Fruit fly (Drosophila melanogaster) whole organism, embryonic: ENCODE results near the gene Dup99B.

Experiments used
- Atf6 ChIP-seq: fragments of 200-800 bp; sonication (Bioruptor generic); IDR thresholded peaks from 2 replicates; pipeline ENCODE4 v1.3.6; 2022; ENCODE audit warnings: missing biosample characterization, missing genetic modification characterization
- CG1024 ChIP-seq: fragments of 200-800 bp; sonication (Bioruptor generic); IDR thresholded peaks from 2 replicates; pipeline ENCODE4 v1.3.6; 2022; ENCODE audit warnings: missing biosample characterization, missing genetic modification characterization
- CG11093 ChIP-seq: fragments of 200-800 bp; sonication (Bioruptor generic); IDR thresholded peaks from 3 replicates; pipeline ENCODE4 v1.3.6; 2022; ENCODE audit warnings: missing biosample characterization, missing genetic modification characterization
- CG12071 ChIP-seq: fragments of 200-800 bp; sonication (Bioruptor generic); optimal IDR thresholded peaks from 3 replicates; lab custom pipeline; 2018; ENCODE audit warnings: missing biosample characterization, mild to moderate bottlenecking, missing genetic modification characterization
- CG12659 ChIP-seq: fragments of 200-800 bp; sonication (Bioruptor generic); optimal IDR thresholded peaks from 3 replicates; lab custom pipeline; 2017; ENCODE audit warnings: mild to moderate bottlenecking, missing biosample characterization, missing genetic modification reagents, missing genetic modification characterization
- CG13424 ChIP-seq: fragments of 200-800 bp; sonication (Bioruptor generic); optimal IDR thresholded peaks from 2 replicates; lab custom pipeline; 2019; ENCODE audit warnings: missing biosample characterization, mild to moderate bottlenecking, missing genetic modification characterization, moderate library complexity
- CG13624 ChIP-seq: fragments of 200-800 bp; sonication (Bioruptor generic); optimal IDR thresholded peaks from 2 replicates; lab custom pipeline; 2016; ENCODE audit warnings: missing biosample characterization, missing genetic modification characterization
- CG15514 ChIP-seq: fragments of 200-800 bp; sonication (Bioruptor generic); optimal IDR thresholded peaks from 3 replicates; lab custom pipeline; 2017; ENCODE audit warnings: missing biosample characterization, missing genetic modification characterization, mild to moderate bottlenecking, moderate library complexity, missing genetic modification reagents
- CG17568 ChIP-seq: fragments of 200-800 bp; sonication (Bioruptor generic); optimal IDR thresholded peaks from 2 replicates; lab custom pipeline; 2018; ENCODE audit warnings: missing biosample characterization, mild to moderate bottlenecking, missing genetic modification characterization, moderate library complexity
- CG17912 ChIP-seq: fragments of 200-800 bp; sonication (Bioruptor generic); optimal IDR thresholded peaks from 2 replicates; lab custom pipeline; 2018; ENCODE audit warnings: missing biosample characterization, mild to moderate bottlenecking, missing genetic modification characterization
- CG2129 ChIP-seq: fragments of 200-800 bp; sonication (Bioruptor generic); IDR thresholded peaks from 2 replicates; pipeline ENCODE4 v1.3.6; 2022; ENCODE audit warnings: missing biosample characterization, missing genetic modification characterization; ENCODE audit not compliant: partially characterized antibody
- CG2678 ChIP-seq: fragments of 200-800 bp; sonication (Bioruptor generic); optimal IDR thresholded peaks from 3 replicates; lab custom pipeline; 2019; ENCODE audit warnings: missing biosample characterization, mild to moderate bottlenecking, missing genetic modification characterization, moderate library complexity
- CG3065 ChIP-seq: fragments of 200-800 bp; sonication (Bioruptor generic); optimal IDR thresholded peaks from 2 replicates; lab custom pipeline; 2016; ENCODE audit warnings: missing biosample characterization, missing genetic modification characterization
- CG31365 ChIP-seq: fragments of 200-800 bp; sonication (Bioruptor generic); optimal IDR thresholded peaks from 2 replicates; lab custom pipeline; 2018; ENCODE audit warnings: missing biosample characterization, mild to moderate bottlenecking, missing genetic modification characterization
- CG3281 ChIP-seq: fragments of 200-800 bp; sonication (Bioruptor generic); optimal IDR thresholded peaks from 3 replicates; lab custom pipeline; 2017; ENCODE audit warnings: missing biosample characterization, mild to moderate bottlenecking, missing genetic modification characterization
- CG33213 ChIP-seq: fragments of 200-800 bp; sonication (Bioruptor generic); optimal IDR thresholded peaks from 3 replicates; lab custom pipeline; 2016; ENCODE audit warnings: missing biosample characterization, missing genetic modification characterization
- CG34422 ChIP-seq: fragments of 200-800 bp; sonication (Bioruptor generic); IDR thresholded peaks from 3 replicates; pipeline ENCODE4 v1.3.6; 2022; ENCODE audit warnings: missing biosample characterization, missing genetic modification characterization
- CG7928 ChIP-seq: fragments of 200-800 bp; sonication (Bioruptor generic); optimal IDR thresholded peaks from 2 replicates; lab custom pipeline; 2017; ENCODE audit warnings: missing biosample characterization, mild to moderate bottlenecking, missing genetic modification characterization
- CG8359 ChIP-seq: fragments of 200-800 bp; sonication (Bioruptor generic); optimal IDR thresholded peaks from 2 replicates; lab custom pipeline; 2017; ENCODE audit warnings: missing biosample characterization, mild to moderate bottlenecking, missing genetic modification characterization, borderline replicate concordance
- CTCF ChIP-seq: fragments of 200-800 bp; sonication (Bioruptor generic); optimal IDR thresholded peaks from 2 replicates; lab custom pipeline; 2017; ENCODE audit warnings: missing biosample characterization, mild to moderate bottlenecking, missing genetic modification characterization, moderate library complexity
- Chrac-16 ChIP-seq: fragments of 200-800 bp; sonication (Bioruptor generic); optimal IDR thresholded peaks from 3 replicates; lab custom pipeline; 2016; ENCODE audit warnings: missing biosample characterization, missing genetic modification characterization
- Dad ChIP-seq: fragments of 200-800 bp; sonication (Bioruptor generic); optimal IDR thresholded peaks from 3 replicates; lab custom pipeline; 2016; ENCODE audit warnings: missing biosample characterization, missing genetic modification characterization
- Dp ChIP-seq: fragments of 200-800 bp; sonication (Bioruptor generic); optimal IDR thresholded peaks from 2 replicates; lab custom pipeline; 2018; ENCODE audit warnings: missing biosample characterization, mild to moderate bottlenecking, missing genetic modification characterization, moderate library complexity
- Gug ChIP-seq: fragments of 200-800 bp; sonication (Bioruptor generic); IDR thresholded peaks from 4 replicates; pipeline ENCODE4 v1.3.6; 2022; ENCODE audit warnings: missing biosample characterization, missing genetic modification characterization
- H15 ChIP-seq: fragments of 200-800 bp; sonication (Bioruptor generic); IDR thresholded peaks from 3 replicates; pipeline ENCODE4 v1.3.6; 2022; ENCODE audit warnings: missing biosample characterization, missing genetic modification characterization
- Hand ChIP-seq: fragments of 200-800 bp; sonication (Bioruptor generic); optimal IDR thresholded peaks from 2 replicates; lab custom pipeline; 2017; ENCODE audit warnings: mild to moderate bottlenecking, missing biosample characterization, missing genetic modification reagents, missing genetic modification characterization
- Hr78 ChIP-seq, 2 experiments: fragments of 200-800 bp in 1 of 2; fragments of >200 bp in 1 of 2; sonication (Bioruptor generic) in 1 of 2; optimal IDR thresholded peaks; 2 replicates each; lab custom pipeline; 2017 to 2019; ENCODE audit warnings: missing biosample characterization in 2 of 2, missing genetic modification characterization in 2 of 2, mild to moderate bottlenecking in 1 of 2, moderate library complexity in 1 of 2
- Lhr ChIP-seq: fragments of 200-800 bp; sonication (Bioruptor generic); optimal IDR thresholded peaks from 3 replicates; lab custom pipeline; 2017; ENCODE audit warnings: mild to moderate bottlenecking, missing biosample characterization, missing genetic modification reagents, missing genetic modification characterization
- Opbp ChIP-seq: fragments of 200-800 bp; sonication (Bioruptor generic); IDR thresholded peaks from 3 replicates; pipeline ENCODE4 v1.3.6; 2022; ENCODE audit warnings: missing biosample characterization, missing genetic modification characterization; ENCODE audit not compliant: partially characterized antibody
- Sin3A ChIP-seq: fragments of >200 bp; optimal IDR thresholded peaks from 2 replicates; lab custom pipeline; 2018
- TFAM ChIP-seq: fragments of 200-800 bp; sonication (Bioruptor generic); optimal IDR thresholded peaks from 2 replicates; lab custom pipeline; 2017; ENCODE audit warnings: missing biosample characterization, missing genetic modification characterization, inconsistent platforms
- ara ChIP-seq: fragments of 200-800 bp; sonication (Bioruptor generic); IDR thresholded peaks from 2 replicates; pipeline ENCODE4 v1.3.6; 2022; ENCODE audit warnings: missing biosample characterization, missing genetic modification characterization
- btn ChIP-seq: fragments of 200-800 bp; sonication (Bioruptor generic); optimal IDR thresholded peaks from 2 replicates; lab custom pipeline; 2016; ENCODE audit warnings: missing biosample characterization, missing genetic modification characterization
- chif ChIP-seq, 2 experiments: fragments of 200-800 bp; sonication (Bioruptor generic); optimal IDR thresholded peaks; 3 replicates each; lab custom pipeline; 2016; ENCODE audit warnings: missing biosample characterization in 2 of 2, missing genetic modification characterization in 2 of 2
- chinmo ChIP-seq: fragments of 200-800 bp; sonication (Bioruptor generic); IDR thresholded peaks from 4 replicates; pipeline ENCODE4 v1.3.6; 2022; ENCODE audit warnings: missing biosample characterization, missing genetic modification characterization; ENCODE audit not compliant: partially characterized antibody
- dmrt11E ChIP-seq: fragments of 200-800 bp; sonication (Bioruptor generic); optimal IDR thresholded peaks from 3 replicates; lab custom pipeline; 2018; ENCODE audit warnings: missing biosample characterization, mild to moderate bottlenecking, missing genetic modification characterization, moderate library complexity
- gcm2 ChIP-seq: fragments of 200-800 bp; sonication (Bioruptor generic); optimal IDR thresholded peaks from 2 replicates; lab custom pipeline; 2016; ENCODE audit warnings: missing biosample characterization, missing genetic modification characterization
- hkb ChIP-seq, 2 experiments: fragments of 200-800 bp in 1 of 2; fragments of >200 bp in 1 of 2; sonication (Bioruptor generic) in 1 of 2; IDR thresholded peaks in 1 of 2; optimal IDR thresholded peaks in 1 of 2; 2 replicates each; pipeline versions ENCODE4 v1.3.6 to Lab custom; 2017 to 2022; ENCODE audit warnings: missing biosample characterization in 1 of 2, missing genetic modification characterization in 1 of 2
- jing ChIP-seq: fragments of 200-800 bp; sonication (Bioruptor generic); optimal IDR thresholded peaks from 2 replicates; lab custom pipeline; 2018; ENCODE audit warnings: missing biosample characterization, mild to moderate bottlenecking, missing genetic modification characterization
- knrl ChIP-seq: fragments of 200-800 bp; sonication (Bioruptor generic); IDR thresholded peaks from 3 replicates; pipeline ENCODE4 v1.3.6; 2022; ENCODE audit warnings: missing biosample characterization, missing genetic modification characterization; ENCODE audit not compliant: partially characterized antibody
- lbe ChIP-seq: fragments of 200-800 bp; sonication (Bioruptor generic); optimal IDR thresholded peaks from 2 replicates; lab custom pipeline; 2016; ENCODE audit warnings: missing biosample characterization, mild to moderate bottlenecking, missing genetic modification characterization
- nerfin-2 ChIP-seq: fragments of 200-800 bp; sonication (Bioruptor generic); IDR thresholded peaks from 2 replicates; pipeline ENCODE4 v1.3.6; 2022; ENCODE audit warnings: missing biosample characterization, missing genetic modification characterization; ENCODE audit not compliant: partially characterized antibody
- pros ChIP-seq: fragments of 200-800 bp; sonication (Bioruptor generic); optimal IDR thresholded peaks from 3 replicates; lab custom pipeline; 2019; ENCODE audit warnings: missing biosample characterization, mild to moderate bottlenecking, missing genetic modification characterization, moderate library complexity
- pum ChIP-seq: fragments of 200-800 bp; sonication (Bioruptor generic); optimal IDR thresholded peaks from 2 replicates; lab custom pipeline; 2016; ENCODE audit warnings: missing biosample characterization, missing genetic modification characterization
- shn ChIP-seq: fragments of 200-800 bp; sonication (Bioruptor generic); optimal IDR thresholded peaks from 3 replicates; lab custom pipeline; 2016; ENCODE audit warnings: missing biosample characterization, missing genetic modification characterization
- slp2 ChIP-seq: fragments of 200-800 bp; sonication (Bioruptor generic); optimal IDR thresholded peaks from 2 replicates; lab custom pipeline; 2016; ENCODE audit warnings: missing biosample characterization, missing genetic modification characterization
- ssp ChIP-seq: fragments of 200-800 bp; sonication (Bioruptor generic); IDR thresholded peaks from 2 replicates; pipeline ENCODE4 v1.3.6; 2022; ENCODE audit warnings: missing biosample characterization, missing genetic modification characterization
- ttk ChIP-seq: fragments of 200-800 bp; sonication (Bioruptor generic); IDR thresholded peaks from 2 replicates; pipeline ENCODE4 v2.1.2; 2022; ENCODE audit warnings: missing biosample characterization, missing genetic modification characterization
- wdn ChIP-seq: fragments of 200-800 bp; sonication (Bioruptor generic); IDR thresholded peaks from 2 replicates; pipeline ENCODE4 v1.3.6; 2022; ENCODE audit warnings: missing biosample characterization, missing genetic modification characterization

Dup99B gene

dm6 chr3R:29748591-29749303 is 33.6 kb upstream of the Dup99B start, which contains the start of the genes ATPsyngamma and yata (continued):
- TF ChIP-seq H15 (no peak), pum (GFP tag; lab: Kevin White, UChicago) (no peak), CG34422 (GFP tag; lab: Robert Waterston, UW) (0 out of 3 replicates have a peak, but pooled peaks have one; percentile 12), Dp (GFP tag; lab: Kevin White, UChicago) (peak; percentile 8), btn (GFP tag; lab: Kevin White, UChicago) (no peak), CG13624 (GFP tag; lab: Kevin White, UChicago) (peak; percentile 19), knrl (GFP tag; lab: Robert Waterston, UW) (peak; percentile 78), CG13424 (tag; lab: Kevin White, UChicago) (peak; percentile 47), Opbp (GFP tag; lab: Robert Waterston, UW) (peak; percentile 99), pros (GFP tag; lab: Kevin White, UChicago) (no peak), slp2 (GFP tag; lab: Kevin White, UChicago) (no peak), CG3065 (GFP tag; lab: Kevin White, UChicago) (no peak), jing (GFP tag; lab: Kevin White, UChicago) (no peak), shn (GFP tag; lab: Kevin White, UChicago) (no peak), Hand (GFP tag; lab: Kevin White, UChicago) (no peak), CG12659 (GFP tag; lab: Kevin White, UChicago) (peak; percentile 83), gcm2 (GFP tag; lab: Kevin White, UChicago) (no peak), Sin3A (lab: Kevin White, UChicago) (peak; percentile 67), TFAM (GFP tag; lab: Kevin White, UChicago) (no peak), Lhr (no peak), CG11093 (GFP tag; lab: Robert Waterston, UW) (no peak), Atf6 (no peak), CTCF (GFP tag; lab: Kevin White, UChicago) (peak; percentile 9), CG1024 (GFP tag; lab: Robert Waterston, UW) (no peak), CG12071 (GFP tag; lab: Kevin White, UChicago) (no peak), Dad (no peak), ssp (no peak), CG17568 (GFP tag; lab: Kevin White, UChicago) (no peak), CG8359 (GFP tag; lab: Kevin White, UChicago) (no peak), CG17912 (GFP tag; lab: Kevin White, UChicago) (peak; percentile 20), lbe (no peak), nerfin-2 (0 out of 2 replicates have a peak, but pooled peaks have one; percentile 30), CG31365 (tag; lab: Kevin White, UChicago) (no peak), chif (GFP tag; optimal IDR thresholded peaks at IDR 0.05; lab: Kevin White, UChicago) (no peak), Chrac-16 (GFP tag; lab: Kevin White, UChicago) (no peak), Hr78 (GFP tag; optimal IDR thresholded peaks at IDR 0.05; lab: Kevin White, UChicago) (no peak), chinmo (no peak), CG15514 (GFP tag; lab: Kevin White, UChicago) (peak; percentile 58), wdn (GFP tag; lab: Robert Waterston, UW) (no peak), CG2129 (GFP tag; lab: Robert Waterston, UW) (no peak; the same call in 1 of the 2 replicates), CG7928 (GFP tag; lab: Kevin White, UChicago) (no peak), Gug (GFP tag; lab: Robert Waterston, UW) (peak; percentile 45; the same call in 1 of the 4 replicates), ara (no peak), CG2678 (tag; lab: Kevin White, UChicago) (no peak), dmrt11E (tag; lab: Kevin White, UChicago) (peak; percentile 13), ttk (GFP tag; lab: Robert Waterston, UW) (no peak), CG3281 (no peak), hkb (optimal IDR thresholded peaks at IDR 0.05; lab: Kevin White, UChicago) (no peak), hkb (GFP tag; IDR thresholded peaks at IDR 0.05; lab: Robert Waterston, UW) (no peak), CG33213 (no peak)
